Worm (Caenorhabditis elegans): Measurements from ENCODE around the gene sptf-2.

ce11 chrII:8581700-8582099, 43.6 kb upstream of the sptf-2 start, which contains the start of gene arl-1:
- TF ChIP-seq dao-5 (tag; optimal IDR thresholded peaks at IDR 0.05), result no peak
- no peak for TF ChIP-seq him-1 (tag; optimal IDR thresholded peaks at IDR 0.05)
- no peak for TF ChIP-seq W03F9.2 (tag; optimal IDR thresholded peaks at IDR 0.05)
